Worm (Caenorhabditis elegans): ENCODE results near the gene F21C10.3.

ce11 chrV:9085845-9086244 is 42.0 kb upstream of the F21C10.3 start:
- TF ChIP-seq ceh-18 (tag; optimal IDR thresholded peaks at IDR 0.05) (no peak), nhr-11 (tag; optimal IDR thresholded peaks at IDR 0.05) (no peak), dve-1 (tag; optimal IDR thresholded peaks at IDR 0.05) (no peak), T23F11.4 (GFP tag; optimal IDR thresholded peaks at IDR 0.05) (no peak), pag-3 (tag; optimal IDR thresholded peaks at IDR 0.05; ENCODE audit: borderline replicate concordance) (no peak), elt-2 (tag; optimal IDR thresholded peaks at IDR 0.05) (no peak), sox-4 (tag; optimal IDR thresholded peaks at IDR 0.05) (no peak), pha-4 (tag; optimal IDR thresholded peaks at IDR 0.05) (no peak), ets-4 (tag; optimal IDR thresholded peaks at IDR 0.05) (no peak), hlh-8 (tag; optimal IDR thresholded peaks at IDR 0.05) (no peak), tbx-2 (tag; optimal IDR thresholded peaks at IDR 0.05) (no peak), pqm-1 (tag; optimal IDR thresholded peaks at IDR 0.05) (no peak)
